ENCODE assay signal across 1 fruit fly cellular context in the genomic region with DNA sequence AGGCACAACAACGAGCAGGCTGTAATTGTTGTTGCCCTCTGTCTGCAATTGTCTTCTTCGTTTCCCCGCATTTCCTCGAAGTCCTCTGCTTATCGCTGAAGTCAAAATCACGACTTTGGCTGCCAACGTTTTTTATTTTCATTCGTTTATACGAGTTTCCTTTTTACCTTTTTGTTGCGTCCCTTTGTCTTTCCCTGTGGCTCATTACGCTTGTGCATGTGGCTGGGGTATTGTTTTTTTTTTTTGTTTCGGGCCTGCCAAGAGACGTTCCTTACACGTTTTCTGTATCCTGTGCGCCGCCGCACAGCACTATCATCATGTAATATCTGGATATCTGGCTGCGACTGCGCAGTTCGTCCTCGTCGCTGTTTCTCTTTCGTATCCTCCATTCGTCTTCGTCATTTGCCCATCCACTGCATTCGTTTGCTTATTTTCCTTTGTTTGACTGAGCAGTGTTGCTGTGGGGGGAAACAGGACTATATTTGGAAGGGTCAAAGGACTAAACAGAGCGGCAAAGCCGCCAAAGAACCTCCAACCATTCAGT.
TF ChIP-seq lines count a peak whose summit lies in the region.

No protein-coding gene starts in this region.

TF ChIP-seq in whole organism, prepupa, 60 proteins besides CTCF, POLR2A, EP300 and RAD21 (continued from another document):
- TF ChIP-seq CG3032 (tag; optimal IDR thresholded peaks at IDR 0.05; lab: Kevin White, UChicago) (no peak), fd59A (GFP tag; optimal IDR thresholded peaks at IDR 0.05; lab: Kevin White, UChicago) (no peak), dac (GFP tag; optimal IDR thresholded peaks at IDR 0.05; lab: Kevin White, UChicago) (no peak), CG10631 (GFP tag; optimal IDR thresholded peaks at IDR 0.05; lab: Kevin White, UChicago) (no peak), spab (GFP tag; optimal IDR thresholded peaks at IDR 0.05; lab: Kevin White, UChicago) (peak; percentile 10), Smox (GFP tag; optimal IDR thresholded peaks at IDR 0.05; lab: Kevin White, UChicago) (no peak), Eip78C (GFP tag; lab: Kevin White, UChicago) (no peak), lz (GFP tag; optimal IDR thresholded peaks at IDR 0.05; lab: Kevin White, UChicago) (no peak), topi (GFP tag; optimal IDR thresholded peaks at IDR 0.05; lab: Kevin White, UChicago) (no peak), esn (GFP tag; optimal IDR thresholded peaks at IDR 0.05; lab: Kevin White, UChicago) (no peak), CG6854 (GFP tag; optimal IDR thresholded peaks at IDR 0.05; lab: Kevin White, UChicago) (no peak), svp (GFP tag; lab: Kevin White, UChicago) (no peak), CG6276 (GFP tag; optimal IDR thresholded peaks at IDR 0.05; lab: Kevin White, UChicago) (no peak), CG3919 (GFP tag; optimal IDR thresholded peaks at IDR 0.05; lab: Kevin White, UChicago) (no peak), Ets21C (GFP tag; optimal IDR thresholded peaks at IDR 0.05; lab: Kevin White, UChicago) (no peak), Hr38 (GFP tag; optimal IDR thresholded peaks at IDR 0.05; lab: Kevin White, UChicago) (no peak), Gug (GFP tag; IDR thresholded peaks at IDR 0.05; lab: Robert Waterston, UW) (no peak), Eip75B (GFP tag; optimal IDR thresholded peaks at IDR 0.05; lab: Kevin White, UChicago) (no peak), CG1621 (tag; optimal IDR thresholded peaks at IDR 0.05; lab: Kevin White, UChicago) (no peak), CG31627 (GFP tag; optimal IDR thresholded peaks at IDR 0.05; lab: Kevin White, UChicago) (no peak), Eip93F (GFP tag; optimal IDR thresholded peaks at IDR 0.05; lab: Kevin White, UChicago) (no peak), CG7368 (GFP tag; optimal IDR thresholded peaks at IDR 0.05; lab: Kevin White, UChicago) (no peak), acj6 (GFP tag; optimal IDR thresholded peaks at IDR 0.05; lab: Kevin White, UChicago) (no peak), Sox14 (GFP tag; optimal IDR thresholded peaks at IDR 0.05; lab: Kevin White, UChicago) (peak; percentile 0), CG6808 (GFP tag; optimal IDR thresholded peaks at IDR 0.05; lab: Kevin White, UChicago) (peak; percentile 63), vri (GFP tag; optimal IDR thresholded peaks at IDR 0.05; lab: Kevin White, UChicago) (no peak), dsx (GFP tag; optimal IDR thresholded peaks at IDR 0.05; lab: Kevin White, UChicago; ENCODE audit: poor library complexity, severe bottlenecking) (no peak), CG8632 (GFP tag; optimal IDR thresholded peaks at IDR 0.05; lab: Kevin White, UChicago) (no peak)
